Fruit fly (Drosophila melanogaster) whole organism, embryonic: ENCODE results near the gene PPP4R2r.

Source experiments
- B-H1 ChIP-seq: fragments of 200-800 bp; sonication (Bioruptor generic); IDR thresholded peaks from 3 replicates; pipeline ENCODE4 v1.3.6; 2022; ENCODE audit warnings: missing biosample characterization, missing genetic modification characterization
- Bdp1 ChIP-seq: fragments of 200-800 bp; sonication (Bioruptor generic); optimal IDR thresholded peaks from 3 replicates; lab custom pipeline; 2016; ENCODE audit warnings: missing biosample characterization, missing genetic modification characterization
- CG10654 ChIP-seq: fragments of 200-800 bp; sonication (Bioruptor generic); optimal IDR thresholded peaks from 2 replicates; lab custom pipeline; 2016; ENCODE audit warnings: missing biosample characterization, missing genetic modification characterization
- CG11456 ChIP-seq: fragments of 200-800 bp; sonication (Bioruptor generic); IDR thresholded peaks from 3 replicates; pipeline ENCODE4 v1.3.6; 2022; ENCODE audit warnings: missing biosample characterization, missing genetic modification characterization
- CG12071 ChIP-seq: fragments of 200-800 bp; sonication (Bioruptor generic); optimal IDR thresholded peaks from 3 replicates; lab custom pipeline; 2018; ENCODE audit warnings: missing biosample characterization, mild to moderate bottlenecking, missing genetic modification characterization
- CG12659 ChIP-seq: fragments of 200-800 bp; sonication (Bioruptor generic); optimal IDR thresholded peaks from 3 replicates; lab custom pipeline; 2017; ENCODE audit warnings: mild to moderate bottlenecking, missing biosample characterization, missing genetic modification reagents, missing genetic modification characterization
- CG12744 ChIP-seq: fragments of 200-800 bp; sonication (Bioruptor generic); optimal IDR thresholded peaks from 2 replicates; lab custom pipeline; 2016; ENCODE audit warnings: missing biosample characterization, missing genetic modification characterization
- CG13296 ChIP-seq: fragments of 200-800 bp; sonication (Bioruptor generic); optimal IDR thresholded peaks from 3 replicates; lab custom pipeline; 2018; ENCODE audit warnings: missing biosample characterization, mild to moderate bottlenecking, missing genetic modification characterization
- CG13624 ChIP-seq: fragments of 200-800 bp; sonication (Bioruptor generic); optimal IDR thresholded peaks from 2 replicates; lab custom pipeline; 2016; ENCODE audit warnings: missing biosample characterization, missing genetic modification characterization
- CG1602 ChIP-seq: fragments of 200-800 bp; sonication (Bioruptor generic); optimal IDR thresholded peaks from 3 replicates; lab custom pipeline; 2016; ENCODE audit warnings: missing biosample characterization, missing genetic modification characterization
- CG17385 ChIP-seq: fragments of 200-800 bp; sonication (Bioruptor generic); optimal IDR thresholded peaks from 3 replicates; lab custom pipeline; 2018; ENCODE audit warnings: missing biosample characterization, mild to moderate bottlenecking, missing genetic modification characterization
- CG1832 ChIP-seq: fragments of 200-800 bp; sonication (Bioruptor generic); optimal IDR thresholded peaks from 2 replicates; lab custom pipeline; 2017; ENCODE audit warnings: missing biosample characterization, mild to moderate bottlenecking, missing genetic modification characterization, inconsistent platforms
- CG2116 ChIP-seq: fragments of 200-800 bp; sonication (Bioruptor generic); optimal IDR thresholded peaks from 3 replicates; lab custom pipeline; 2018; ENCODE audit warnings: missing biosample characterization, mild to moderate bottlenecking, missing genetic modification characterization
- CG3163 ChIP-seq: fragments of 200-800 bp; sonication (Bioruptor generic); optimal IDR thresholded peaks from 3 replicates; lab custom pipeline; 2016; ENCODE audit warnings: missing biosample characterization, missing genetic modification characterization
- CG3407 ChIP-seq: fragments of 200-800 bp; sonication (Bioruptor generic); optimal IDR thresholded peaks from 2 replicates; lab custom pipeline; 2018; ENCODE audit warnings: missing biosample characterization, mild to moderate bottlenecking, missing genetic modification characterization
- CG4854 ChIP-seq: fragments of 200-800 bp; sonication (Bioruptor generic); optimal IDR thresholded peaks from 2 replicates; lab custom pipeline; 2016; ENCODE audit warnings: missing biosample characterization, missing genetic modification characterization, inconsistent platforms
- CG7271 ChIP-seq: fragments of 200-800 bp; sonication (Bioruptor generic); optimal IDR thresholded peaks from 2 replicates; lab custom pipeline; 2018; ENCODE audit warnings: missing biosample characterization, mild to moderate bottlenecking, missing genetic modification characterization, moderate library complexity
- Dbx ChIP-seq: fragments of 200-800 bp; sonication (Bioruptor generic); IDR thresholded peaks from 3 replicates; pipeline ENCODE4 v1.3.6; 2022; ENCODE audit warnings: missing biosample characterization, missing genetic modification characterization
- Deaf1 ChIP-seq: fragments of 200-800 bp; optimal IDR thresholded peaks from 3 replicates; lab custom pipeline; 2019; ENCODE audit warnings: missing biosample characterization, mild to moderate bottlenecking, missing genetic modification characterization, moderate library complexity
- Dip3 ChIP-seq: fragments of 200-800 bp; sonication (Bioruptor generic); optimal IDR thresholded peaks from 3 replicates; lab custom pipeline; 2016; ENCODE audit warnings: missing biosample characterization, missing genetic modification characterization
- E2f2 ChIP-seq: fragments of 200-800 bp; sonication (Bioruptor generic); IDR thresholded peaks from 2 replicates; pipeline ENCODE4 v1.3.6; 2022; ENCODE audit warnings: missing biosample characterization, missing genetic modification characterization
- ERR ChIP-seq: fragments of 200-800 bp; sonication (Bioruptor generic); optimal IDR thresholded peaks from 2 replicates; lab custom pipeline; 2016; ENCODE audit warnings: missing biosample characterization, missing genetic modification characterization
- Fer1 ChIP-seq: fragments of 200-800 bp; sonication (Bioruptor generic); optimal IDR thresholded peaks from 2 replicates; lab custom pipeline; 2017; ENCODE audit warnings: missing biosample characterization, mild to moderate bottlenecking, missing genetic modification characterization
- Fer2 ChIP-seq: fragments of 200-800 bp; sonication (Bioruptor generic); optimal IDR thresholded peaks from 2 replicates; lab custom pipeline; 2018; ENCODE audit warnings: missing biosample characterization, mild to moderate bottlenecking, missing genetic modification characterization, moderate library complexity
- H2.0 ChIP-seq: fragments of 200-800 bp; sonication (Bioruptor generic); IDR thresholded peaks from 2 replicates; pipeline ENCODE4 v1.3.6; 2022; ENCODE audit warnings: missing biosample characterization, missing genetic modification characterization
- HLH54F ChIP-seq: fragments of 200-800 bp; sonication (Bioruptor generic); optimal IDR thresholded peaks from 3 replicates; lab custom pipeline; 2016; ENCODE audit warnings: missing biosample characterization, missing genetic modification characterization
- Hr51 ChIP-seq, 2 experiments: fragments of 200-800 bp; sonication (Bioruptor generic); optimal IDR thresholded peaks; 2 replicates in 1 of 2; 3 replicates in 1 of 2; lab custom pipeline; 2016 to 2018; ENCODE audit warnings: missing biosample characterization in 2 of 2, missing genetic modification characterization in 2 of 2, mild to moderate bottlenecking in 1 of 2, moderate library complexity in 1 of 2
- Lpt ChIP-seq: fragments of >200 bp; optimal IDR thresholded peaks from 2 replicates; lab custom pipeline; 2018; ENCODE audit warnings: missing biosample characterization, missing genetic modification characterization
- MESR4 ChIP-seq: fragments of 200-800 bp; sonication (Bioruptor generic); optimal IDR thresholded peaks from 2 replicates; lab custom pipeline; 2018; ENCODE audit warnings: missing biosample characterization, mild to moderate bottlenecking, missing genetic modification characterization, moderate library complexity
- Med ChIP-seq: fragments of 200-800 bp; sonication (Bioruptor generic); peaks from one replicate; lab custom pipeline; 2016; ENCODE audit warnings: missing biosample characterization, missing genetic modification characterization, mild to moderate bottlenecking, inconsistent platforms, moderate library complexity
- Nf-YA ChIP-seq: fragments of 200-800 bp; sonication (Bioruptor generic); IDR thresholded peaks from 2 replicates; pipeline ENCODE4 v1.3.6; 2022; ENCODE audit warnings: missing biosample characterization, missing genetic modification characterization
- Nf-YC ChIP-seq: fragments of 200-800 bp; optimal IDR thresholded peaks from 3 replicates; lab custom pipeline; 2019; ENCODE audit warnings: missing biosample characterization, mild to moderate bottlenecking, missing genetic modification characterization, moderate library complexity
- Ravus ChIP-seq: fragments of 200-800 bp; sonication (Bioruptor generic); IDR thresholded peaks from 2 replicates; pipeline ENCODE4 v1.3.6; 2022; ENCODE audit warnings: missing biosample characterization, missing genetic modification characterization
- Sox102F ChIP-seq: fragments of 200-800 bp; sonication (Bioruptor generic); optimal IDR thresholded peaks from 2 replicates; lab custom pipeline; 2018; ENCODE audit warnings: missing biosample characterization, mild to moderate bottlenecking, missing genetic modification characterization, moderate library complexity
- TFAM ChIP-seq: fragments of 200-800 bp; sonication (Bioruptor generic); optimal IDR thresholded peaks from 2 replicates; lab custom pipeline; 2017; ENCODE audit warnings: missing biosample characterization, missing genetic modification characterization, inconsistent platforms
- Vsx1 ChIP-seq: fragments of 200-800 bp; sonication (Bioruptor generic); optimal IDR thresholded peaks from 2 replicates; lab custom pipeline; 2017; ENCODE audit warnings: missing biosample characterization, mild to moderate bottlenecking, missing genetic modification characterization, missing genetic modification reagents
- Xbp1 ChIP-seq: fragments of 200-800 bp; sonication (Bioruptor generic); optimal IDR thresholded peaks from 3 replicates; lab custom pipeline; 2016; ENCODE audit warnings: missing biosample characterization, mild to moderate bottlenecking, missing genetic modification characterization
- ara ChIP-seq: fragments of 200-800 bp; sonication (Bioruptor generic); IDR thresholded peaks from 2 replicates; pipeline ENCODE4 v1.3.6; 2022; ENCODE audit warnings: missing biosample characterization, missing genetic modification characterization
- bab2 ChIP-seq: fragments of 200-800 bp; sonication (Bioruptor generic); optimal IDR thresholded peaks from 2 replicates; lab custom pipeline; 2016; ENCODE audit warnings: missing biosample characterization, missing genetic modification characterization
- bowl ChIP-seq: fragments of 200-800 bp; sonication (Bioruptor generic); IDR thresholded peaks from 2 replicates; pipeline ENCODE4 v1.3.6; 2022; ENCODE audit warnings: missing biosample characterization, missing genetic modification characterization
- chif ChIP-seq, 2 experiments: fragments of 200-800 bp; sonication (Bioruptor generic); optimal IDR thresholded peaks; 3 replicates each; lab custom pipeline; 2016; ENCODE audit warnings: missing biosample characterization in 2 of 2, missing genetic modification characterization in 2 of 2
- corto ChIP-seq: fragments of 200-800 bp; sonication (Bioruptor generic); optimal IDR thresholded peaks from 2 replicates; lab custom pipeline; 2016; ENCODE audit warnings: missing biosample characterization, mild to moderate bottlenecking, missing genetic modification characterization, moderate library complexity
- croc ChIP-seq: fragments of 200-800 bp; sonication (Bioruptor generic); conservative IDR thresholded peaks from 3 replicates; pipeline ENCODE4 v1.3.6; 2022; ENCODE audit warnings: missing biosample characterization, missing genetic modification characterization
- dan ChIP-seq: fragments of 200-800 bp; sonication (Bioruptor generic); IDR thresholded peaks from 2 replicates; pipeline ENCODE4 v1.3.6; 2022; ENCODE audit warnings: missing biosample characterization, missing genetic modification characterization
- eve ChIP-seq, 2 experiments: fragments of >200 bp; optimal IDR thresholded peaks; 2 replicates each; lab custom pipeline; 2017; ENCODE audit warnings: missing biosample characterization in 2 of 2, missing genetic modification characterization in 2 of 2
- gfzf ChIP-seq: fragments of 200-800 bp; sonication (Bioruptor generic); optimal IDR thresholded peaks from 2 replicates; lab custom pipeline; 2016; ENCODE audit warnings: missing biosample characterization, mild to moderate bottlenecking, missing genetic modification characterization, moderate library complexity
- onecut ChIP-seq: fragments of 200-800 bp; sonication (Bioruptor generic); IDR thresholded peaks from 2 replicates; pipeline ENCODE4 v1.3.6; 2022; ENCODE audit warnings: missing biosample characterization, missing genetic modification characterization
- p53 ChIP-seq: fragments of 200-800 bp; sonication (Bioruptor generic); optimal IDR thresholded peaks from 2 replicates; lab custom pipeline; 2016; ENCODE audit warnings: missing biosample characterization, missing genetic modification characterization
- pnt ChIP-seq: fragments of 200-800 bp; sonication (Bioruptor generic); optimal IDR thresholded peaks from 3 replicates; lab custom pipeline; 2016; ENCODE audit warnings: missing biosample characterization, missing genetic modification characterization
- so ChIP-seq: fragments of 200-800 bp; sonication (Bioruptor generic); IDR thresholded peaks from 3 replicates; pipeline ENCODE4 v1.3.6; 2022; ENCODE audit warnings: missing biosample characterization, missing genetic modification characterization
- unc-4 ChIP-seq: fragments of 200-800 bp; sonication (Bioruptor generic); IDR thresholded peaks from 2 replicates; pipeline ENCODE4 v1.3.6; 2022; ENCODE audit warnings: missing biosample characterization, missing genetic modification characterization; ENCODE audit not compliant: partially characterized antibody

PPP4R2r gene

dm6 chrX:10473510-10474212, 5.0 kb upstream of the PPP4R2r start, which contains the start of gene CG2889 (continued):
- TF ChIP-seq E2f2 = peak; percentile 61
- TF ChIP-seq CG12744 = no peak
- no peak for TF ChIP-seq B-H1
- TF ChIP-seq CG17385 (GFP tag; lab: Kevin White, UChicago) = peak; percentile 73
- no peak for TF ChIP-seq Deaf1 (tag; lab: Kevin White, UChicago)
- no peak for TF ChIP-seq CG1602 (GFP tag; lab: Kevin White, UChicago)
- no peak for TF ChIP-seq CG3163 (GFP tag; lab: Kevin White, UChicago)
- TF ChIP-seq Nf-YC (tag; lab: Kevin White, UChicago) = no peak
- TF ChIP-seq gfzf (GFP tag; lab: Kevin White, UChicago) = no peak
- TF ChIP-seq Fer1 = no peak
- TF ChIP-seq unc-4 (GFP tag; lab: Robert Waterston, UW) = 0 out of 2 replicates have a peak, but pooled peaks have one; percentile 27
- no peak for TF ChIP-seq Dbx (GFP tag; lab: Robert Waterston, UW)
- TF ChIP-seq CG13296 (GFP tag; lab: Kevin White, UChicago) = no peak
- no peak for TF ChIP-seq H2.0 (GFP tag; lab: Robert Waterston, UW)
- TF ChIP-seq CG12071 = no peak
- no peak for TF ChIP-seq so
- TF ChIP-seq bab2 (GFP tag; lab: Kevin White, UChicago) = peak; percentile 44
- no peak for TF ChIP-seq TFAM
- TF ChIP-seq ERR = no peak
- peak; percentile 17 for TF ChIP-seq HLH54F (GFP tag; lab: Kevin White, UChicago)
- TF ChIP-seq MESR4 (GFP tag; lab: Kevin White, UChicago) = peak; percentile 15
- TF ChIP-seq Sox102F (GFP tag; lab: Kevin White, UChicago) = no peak
- no peak for TF ChIP-seq CG3407 (GFP tag; lab: Kevin White, UChicago)
- TF ChIP-seq CG12659 = peak; percentile 43
- no peak for TF ChIP-seq bowl (GFP tag; lab: Robert Waterston, UW)
- no peak for TF ChIP-seq eve (GFP tag; optimal IDR thresholded peaks at IDR 0.05; lab: Kevin White, UChicago)
- no peak for TF ChIP-seq dan
- TF ChIP-seq onecut (GFP tag; lab: Robert Waterston, UW) = no peak
- TF ChIP-seq corto (GFP tag; lab: Kevin White, UChicago) = no peak
- TF ChIP-seq Dip3 (GFP tag; lab: Kevin White, UChicago) = peak; percentile 14
- no peak for TF ChIP-seq Lpt (GFP tag; lab: Kevin White, UChicago)
- TF ChIP-seq Ravus (GFP tag; lab: Robert Waterston, UW) = no peak
- TF ChIP-seq CG10654 (GFP tag; lab: Kevin White, UChicago) = no peak
- TF ChIP-seq Med (GFP tag; lab: Kevin White, UChicago) = peak; percentile 88
- no peak for TF ChIP-seq Xbp1 (GFP tag; lab: Kevin White, UChicago)
- TF ChIP-seq pnt (GFP tag; lab: Kevin White, UChicago) = no peak
- no peak for TF ChIP-seq CG4854
- no peak for TF ChIP-seq ara (GFP tag; lab: Robert Waterston, UW)
- no peak for TF ChIP-seq p53 (GFP tag; lab: Kevin White, UChicago)
- peak in 1 of 2 experiments; percentile 2 for TF ChIP-seq chif (GFP tag; optimal IDR thresholded peaks at IDR 0.05; lab: Kevin White, UChicago)
- TF ChIP-seq CG1832 (GFP tag; lab: Kevin White, UChicago) = peak; percentile 41
- peak; percentile 97 for TF ChIP-seq CG2116 (GFP tag; lab: Kevin White, UChicago)
- TF ChIP-seq CG13624 = no peak
- TF ChIP-seq Hr51 (GFP tag; optimal IDR thresholded peaks at IDR 0.05; lab: Kevin White, UChicago) = peak in 1 of 2 experiments; percentile 21
- no peak for TF ChIP-seq Nf-YA (GFP tag; lab: Robert Waterston, UW)
- no peak for TF ChIP-seq Fer2 (tag; lab: Kevin White, UChicago)
- no peak for TF ChIP-seq CG11456
- TF ChIP-seq Vsx1 (GFP tag; lab: Kevin White, UChicago) = no peak
- TF ChIP-seq CG7271 (tag; lab: Kevin White, UChicago) = no peak
- no peak for TF ChIP-seq croc
- TF ChIP-seq Bdp1 (GFP tag; lab: Kevin White, UChicago) = no peak
